Worm (Caenorhabditis elegans) whole organism, early embryonic: Measurements from ENCODE around the gene cdr-3.

Experiments used
- B0310.2 ChIP-seq: sonication (generic microtip); optimal IDR thresholded peaks from 2 replicates; lab custom pipeline; 2016; ENCODE audit warnings: mild to moderate bottlenecking, missing genetic modification characterization, missing compliant biosample characterization
- F13C5.2 ChIP-seq: sonication (generic microtip); optimal IDR thresholded peaks from 2 replicates; lab custom pipeline; 2017; ENCODE audit warnings: mild to moderate bottlenecking, missing genetic modification characterization, inconsistent platforms, missing compliant biosample characterization
- ama-1 ChIP-seq: fragments of 150-350 bp; optimal IDR thresholded peaks from 2 replicates; lab custom pipeline; 2014
- ceh-36 ChIP-seq: sonication (generic microtip); optimal IDR thresholded peaks from 2 replicates; lab custom pipeline; 2016; ENCODE audit warnings: missing genetic modification characterization, inconsistent platforms, missing compliant biosample characterization
- ets-7 ChIP-seq: sonication (generic microtip); optimal IDR thresholded peaks from 2 replicates; lab custom pipeline; 2016; ENCODE audit warnings: missing genotype, missing genetic modification characterization, missing compliant biosample characterization
- flt-1 ChIP-seq: fragments of 200-800 bp; sonication (Bioruptor generic); IDR thresholded peaks from 2 replicates; pipeline ENCODE4 v1.3.6; 2022; ENCODE audit warnings: missing genetic modification characterization, missing compliant biosample characterization
- hmg-4 ChIP-seq: fragments of 200-800 bp; sonication (Bioruptor generic); optimal IDR thresholded peaks from 2 replicates; lab custom pipeline; 2018; ENCODE audit warnings: mild to moderate bottlenecking, missing genetic modification characterization, missing compliant biosample characterization
- hnd-1 ChIP-seq: sonication (generic microtip); optimal IDR thresholded peaks from 2 replicates; lab custom pipeline; 2016; ENCODE audit warnings: missing genetic modification characterization, missing compliant biosample characterization

DNA sequence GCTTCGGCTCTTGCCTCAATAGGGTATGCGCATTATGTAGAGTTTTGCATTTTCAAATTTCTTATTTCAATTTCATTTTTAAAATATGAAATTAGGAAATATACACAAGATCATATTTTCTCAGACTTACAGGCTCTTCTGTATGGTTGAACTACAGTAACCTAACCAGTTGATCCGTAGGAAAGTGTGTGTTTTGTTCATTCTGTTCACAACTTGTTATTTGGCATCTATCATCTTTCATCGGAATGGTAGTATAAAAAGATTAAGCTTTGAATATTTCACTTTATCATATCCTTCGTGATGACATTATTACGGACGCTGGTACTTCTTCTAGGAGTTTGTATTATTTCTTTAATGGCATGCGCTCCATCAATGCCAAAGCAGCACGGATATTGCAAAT, 11.2 kb downstream of the cdr-3 start, which contains the start of gene K01D12.10:
- TF ChIP-seq flt-1 (GFP tag; lab: Robert Waterston, UW): no peak
- TF ChIP-seq ceh-36 (tag; lab: Kevin White, UChicago): no peak
- TF ChIP-seq ama-1 (lab: Kevin White, UChicago): no peak
- no peak for TF ChIP-seq B0310.2
- no peak for TF ChIP-seq F13C5.2
- TF ChIP-seq hnd-1 (tag; lab: Kevin White, UChicago): no peak
- TF ChIP-seq ets-7 (tag; lab: Kevin White, UChicago): no peak
- TF ChIP-seq hmg-4 (GFP tag; lab: Kevin White, UChicago): no peak
